Fruit fly (Drosophila melanogaster): ENCODE data around the gene CG8565.

DNA sequence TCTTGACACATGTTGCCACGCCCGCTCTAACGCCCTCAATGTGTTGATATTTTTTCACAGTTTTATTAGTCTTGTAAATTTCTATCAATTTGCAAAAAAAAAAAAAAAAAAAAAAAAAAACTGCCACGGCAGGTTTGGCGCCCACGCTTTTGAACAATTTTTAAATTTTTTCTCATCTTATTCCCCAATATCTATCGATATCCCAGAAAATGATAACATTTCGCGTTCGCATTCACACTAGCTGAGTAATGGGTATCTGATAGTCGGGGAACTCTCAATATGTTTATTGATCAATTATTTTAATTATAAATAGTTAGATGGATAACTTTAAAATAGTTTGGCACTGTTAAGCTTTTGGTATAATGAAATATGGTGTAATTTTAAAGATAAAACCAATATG is 3.7 kb downstream of the CG8565 start:
- TF ChIP-seq CG32121 (GFP tag; IDR thresholded peaks at IDR 0.05) (no peak), gl (tag; optimal IDR thresholded peaks at IDR 0.05) (no peak), D1 (tag; optimal IDR thresholded peaks at IDR 0.05) (no peak), CG34367 (tag; optimal IDR thresholded peaks at IDR 0.05) (no peak)
